Fruit fly (Drosophila melanogaster) whole organism, embryonic: ENCODE results near the gene CG32170.

Experiments
- ATbp ChIP-seq: fragments of 200-800 bp; sonication (Bioruptor generic); optimal IDR thresholded peaks from 2 replicates; lab custom pipeline; 2017; ENCODE audit warnings: missing biosample characterization, mild to moderate bottlenecking, missing genetic modification characterization, missing genetic modification reagents
- CG10654 ChIP-seq: fragments of 200-800 bp; sonication (Bioruptor generic); optimal IDR thresholded peaks from 2 replicates; lab custom pipeline; 2016; ENCODE audit warnings: missing biosample characterization, missing genetic modification characterization
- CG11085 ChIP-seq: fragments of 200-800 bp; sonication (Bioruptor generic); IDR thresholded peaks from 2 replicates; pipeline ENCODE4 v1.3.6; 2022; ENCODE audit warnings: missing biosample characterization, missing genetic modification characterization
- CG14441 ChIP-seq: fragments of 200-800 bp; sonication (Bioruptor generic); IDR thresholded peaks from 2 replicates; pipeline ENCODE4 v1.3.6; 2022; ENCODE audit warnings: missing biosample characterization, missing genetic modification characterization
- CG2678 ChIP-seq: fragments of 200-800 bp; sonication (Bioruptor generic); optimal IDR thresholded peaks from 3 replicates; lab custom pipeline; 2019; ENCODE audit warnings: missing biosample characterization, mild to moderate bottlenecking, missing genetic modification characterization, moderate library complexity
- CG31224 ChIP-seq: fragments of 200-800 bp; sonication (Bioruptor generic); IDR thresholded peaks from 2 replicates; pipeline ENCODE4 v1.3.6; 2022; ENCODE audit warnings: missing biosample characterization, missing genetic modification characterization
- CG32772 ChIP-seq: fragments of 200-800 bp; sonication (Bioruptor generic); IDR thresholded peaks from 2 replicates; pipeline ENCODE4 v1.3.6; 2022; ENCODE audit warnings: missing biosample characterization, missing genetic modification characterization
- CG3407 ChIP-seq: fragments of 200-800 bp; sonication (Bioruptor generic); optimal IDR thresholded peaks from 2 replicates; lab custom pipeline; 2018; ENCODE audit warnings: missing biosample characterization, mild to moderate bottlenecking, missing genetic modification characterization
- CG3838 ChIP-seq: fragments of 200-800 bp; sonication (Bioruptor generic); optimal IDR thresholded peaks from 3 replicates; lab custom pipeline; 2016; ENCODE audit warnings: missing biosample characterization, missing genetic modification characterization
- CG42726 ChIP-seq: fragments of 200-800 bp; sonication (Bioruptor generic); IDR thresholded peaks from 2 replicates; pipeline ENCODE4 v1.3.6; 2022; ENCODE audit warnings: missing biosample characterization, missing genetic modification characterization; ENCODE audit not compliant: partially characterized antibody
- CG4282 ChIP-seq: fragments of 200-800 bp; sonication (Bioruptor generic); optimal IDR thresholded peaks from 2 replicates; lab custom pipeline; 2016; ENCODE audit warnings: missing biosample characterization, missing genetic modification characterization
- CG6791 ChIP-seq: fragments of 200-800 bp; sonication (Bioruptor generic); IDR thresholded peaks from 3 replicates; pipeline ENCODE4 v1.3.6; 2022; ENCODE audit warnings: missing biosample characterization, missing genetic modification characterization; ENCODE audit not compliant: partially characterized antibody
- CG8290 ChIP-seq, 3 experiments: fragments of 200-800 bp; sonication (Bioruptor generic); optimal IDR thresholded peaks; 2 replicates each; lab custom pipeline; 2016 to 2019; ENCODE audit warnings: missing biosample characterization in 3 of 3, missing genetic modification characterization in 3 of 3, mild to moderate bottlenecking in 2 of 3, moderate library complexity in 1 of 3
- CG9609 ChIP-seq: fragments of 200-800 bp; sonication (Bioruptor generic); optimal IDR thresholded peaks from 3 replicates; lab custom pipeline; 2016; ENCODE audit warnings: missing biosample characterization, missing genetic modification characterization
- CG9727 ChIP-seq: fragments of 200-800 bp; sonication (Bioruptor generic); optimal IDR thresholded peaks from 3 replicates; lab custom pipeline; 2017; ENCODE audit warnings: missing biosample characterization, mild to moderate bottlenecking, missing genetic modification characterization
- Elba2 ChIP-seq: fragments of 200-800 bp; sonication (Bioruptor generic); optimal IDR thresholded peaks from 3 replicates; lab custom pipeline; 2016; ENCODE audit warnings: missing biosample characterization, missing genetic modification characterization
- Gsc ChIP-seq: fragments of 200-800 bp; sonication (Bioruptor generic); IDR thresholded peaks from 2 replicates; pipeline ENCODE4 v1.3.6; 2022; ENCODE audit warnings: missing biosample characterization, missing genetic modification characterization
- H15 ChIP-seq: fragments of 200-800 bp; sonication (Bioruptor generic); IDR thresholded peaks from 3 replicates; pipeline ENCODE4 v1.3.6; 2022; ENCODE audit warnings: missing biosample characterization, missing genetic modification characterization
- H2.0 ChIP-seq: fragments of 200-800 bp; sonication (Bioruptor generic); IDR thresholded peaks from 2 replicates; pipeline ENCODE4 v1.3.6; 2022; ENCODE audit warnings: missing biosample characterization, missing genetic modification characterization
- Hr39 ChIP-seq: fragments of >200 bp; optimal IDR thresholded peaks from 2 replicates; lab custom pipeline; 2017
- Med ChIP-seq: fragments of 200-800 bp; sonication (Bioruptor generic); peaks from one replicate; lab custom pipeline; 2016; ENCODE audit warnings: missing biosample characterization, missing genetic modification characterization, mild to moderate bottlenecking, inconsistent platforms, moderate library complexity
- Side ChIP-seq: fragments of 200-800 bp; sonication (Bioruptor generic); optimal IDR thresholded peaks from 2 replicates; lab custom pipeline; 2016; ENCODE audit warnings: missing biosample characterization, missing genetic modification characterization
- YL-1 ChIP-seq: fragments of 200-800 bp; sonication (Bioruptor generic); optimal IDR thresholded peaks from 3 replicates; lab custom pipeline; 2017; ENCODE audit warnings: missing biosample characterization, mild to moderate bottlenecking, missing genetic modification characterization
- abd-A ChIP-seq: fragments of 200-800 bp; sonication (Bioruptor generic); optimal IDR thresholded peaks from 3 replicates; lab custom pipeline; 2019; ENCODE audit warnings: missing biosample characterization, mild to moderate bottlenecking, missing genetic modification characterization, moderate library complexity
- ac ChIP-seq: fragments of 200-800 bp; sonication (Bioruptor generic); optimal IDR thresholded peaks from 3 replicates; lab custom pipeline; 2017; ENCODE audit warnings: missing biosample characterization, mild to moderate bottlenecking, missing genetic modification characterization
- aop ChIP-seq: fragments of 200-800 bp; sonication (Bioruptor generic); IDR thresholded peaks from 2 replicates; pipeline ENCODE4 v1.3.6; 2022; ENCODE audit warnings: missing biosample characterization, missing genetic modification characterization
- az2 ChIP-seq: fragments of 200-800 bp; sonication (Bioruptor generic); optimal IDR thresholded peaks from 3 replicates; lab custom pipeline; 2016; ENCODE audit warnings: missing biosample characterization, missing genetic modification characterization
- cas ChIP-seq: fragments of 200-800 bp; sonication (Bioruptor generic); IDR thresholded peaks from 2 replicates; pipeline ENCODE4 v1.3.6; 2022; ENCODE audit warnings: missing biosample characterization, missing genetic modification characterization
- chinmo ChIP-seq: fragments of 200-800 bp; sonication (Bioruptor generic); IDR thresholded peaks from 4 replicates; pipeline ENCODE4 v1.3.6; 2022; ENCODE audit warnings: missing biosample characterization, missing genetic modification characterization; ENCODE audit not compliant: partially characterized antibody
- crc ChIP-seq: fragments of 200-800 bp; sonication (Bioruptor generic); optimal IDR thresholded peaks from 2 replicates; lab custom pipeline; 2016; ENCODE audit warnings: missing biosample characterization, missing genetic modification characterization
- disco-r ChIP-seq: fragments of 200-800 bp; sonication (Bioruptor generic); optimal IDR thresholded peaks from 2 replicates; lab custom pipeline; 2016; ENCODE audit warnings: missing biosample characterization, missing genetic modification characterization
- en ChIP-seq: fragments of 200-800 bp; sonication (Bioruptor generic); optimal IDR thresholded peaks from 2 replicates; lab custom pipeline; 2016; ENCODE audit warnings: missing biosample characterization, missing genetic modification characterization
- eve ChIP-seq, 2 experiments: fragments of >200 bp; optimal IDR thresholded peaks; 2 replicates each; lab custom pipeline; 2017; ENCODE audit warnings: missing biosample characterization in 2 of 2, missing genetic modification characterization in 2 of 2
- grau ChIP-seq: fragments of 200-800 bp; optimal IDR thresholded peaks from 3 replicates; lab custom pipeline; 2019; ENCODE audit warnings: missing biosample characterization, mild to moderate bottlenecking, missing genetic modification characterization, moderate library complexity
- jigr1 ChIP-seq: fragments of 200-800 bp; sonication (Bioruptor generic); IDR thresholded peaks from 3 replicates; pipeline ENCODE4 v1.3.6; 2022; ENCODE audit warnings: missing biosample characterization, missing genetic modification characterization
- jumu ChIP-seq: fragments of 200-800 bp; sonication (Bioruptor generic); optimal IDR thresholded peaks from 3 replicates; lab custom pipeline; 2016; ENCODE audit warnings: missing biosample characterization, missing genetic modification characterization
- lab ChIP-seq: fragments of 200-800 bp; sonication (Bioruptor generic); optimal IDR thresholded peaks from 3 replicates; lab custom pipeline; 2017; ENCODE audit warnings: missing biosample characterization, missing genetic modification characterization, mild to moderate bottlenecking, moderate library complexity, missing genetic modification reagents
- luna ChIP-seq: fragments of 200-800 bp; sonication (Bioruptor generic); optimal IDR thresholded peaks from 2 replicates; lab custom pipeline; 2016; ENCODE audit warnings: missing biosample characterization, missing genetic modification characterization
- maf-S ChIP-seq: fragments of 200-800 bp; sonication (Bioruptor generic); optimal IDR thresholded peaks from 2 replicates; lab custom pipeline; 2016; ENCODE audit warnings: missing biosample characterization, missing genetic modification characterization
- nerfin-1 ChIP-seq: fragments of 200-800 bp; sonication (Bioruptor generic); optimal IDR thresholded peaks from 3 replicates; lab custom pipeline; 2019; ENCODE audit warnings: missing biosample characterization, mild to moderate bottlenecking, missing genetic modification characterization, moderate library complexity
- nmo ChIP-seq: fragments of 200-800 bp; sonication (Bioruptor generic); optimal IDR thresholded peaks from 2 replicates; lab custom pipeline; 2018; ENCODE audit warnings: missing biosample characterization, mild to moderate bottlenecking, missing genetic modification characterization, moderate library complexity
- oc ChIP-seq: fragments of 200-800 bp; sonication (Bioruptor generic); optimal IDR thresholded peaks from 2 replicates; lab custom pipeline; 2018; ENCODE audit warnings: missing biosample characterization, mild to moderate bottlenecking, missing genetic modification characterization, moderate library complexity
- p53 ChIP-seq: fragments of 200-800 bp; sonication (Bioruptor generic); optimal IDR thresholded peaks from 2 replicates; lab custom pipeline; 2016; ENCODE audit warnings: missing biosample characterization, missing genetic modification characterization
- rib ChIP-seq: fragments of 200-800 bp; sonication (Bioruptor generic); IDR thresholded peaks from 2 replicates; pipeline ENCODE4 v1.3.6; 2022; ENCODE audit warnings: missing biosample characterization, missing genetic modification characterization
- sc ChIP-seq, 3 experiments: fragments of >200 bp in 2 of 3; fragments of 200-800 bp in 1 of 3; sonication (Bioruptor generic) in 1 of 3; optimal IDR thresholded peaks; 2 replicates in 2 of 3; 3 replicates in 1 of 3; lab custom pipeline; 2017; ENCODE audit warnings: mild to moderate bottlenecking in 1 of 3, missing biosample characterization in 1 of 3, missing genetic modification characterization in 1 of 3, missing genetic modification reagents in 1 of 3
- shn ChIP-seq: fragments of 200-800 bp; sonication (Bioruptor generic); optimal IDR thresholded peaks from 3 replicates; lab custom pipeline; 2016; ENCODE audit warnings: missing biosample characterization, missing genetic modification characterization
- sima ChIP-seq: fragments of 200-800 bp; sonication (Bioruptor generic); optimal IDR thresholded peaks from 2 replicates; lab custom pipeline; 2016; ENCODE audit warnings: missing biosample characterization, missing genetic modification characterization
- slbo ChIP-seq: fragments of 200-800 bp; sonication (Bioruptor generic); IDR thresholded peaks from 2 replicates; pipeline ENCODE4 v1.3.6; 2022; ENCODE audit warnings: missing biosample characterization, missing genetic modification characterization
- sob ChIP-seq: fragments of 200-800 bp; sonication (Bioruptor generic); IDR thresholded peaks from 2 replicates; pipeline ENCODE4 v1.3.6; 2022; ENCODE audit warnings: missing biosample characterization, missing genetic modification characterization
- tgo ChIP-seq: fragments of 200-800 bp; sonication (Bioruptor generic); IDR thresholded peaks from 3 replicates; pipeline ENCODE4 v1.3.6; 2022; ENCODE audit warnings: missing biosample characterization, missing genetic modification characterization
- tll ChIP-seq, 2 experiments: fragments of 200-800 bp in 1 of 2; fragments of >200 bp in 1 of 2; sonication (Bioruptor generic) in 1 of 2; optimal IDR thresholded peaks; 2 replicates each; lab custom pipeline; 2017 to 2019; ENCODE audit warnings: missing biosample characterization in 2 of 2, missing genetic modification characterization in 2 of 2, mild to moderate bottlenecking in 1 of 2, moderate library complexity in 1 of 2
- vnd ChIP-seq: fragments of 200-800 bp; sonication (Bioruptor generic); IDR thresholded peaks from 3 replicates; pipeline ENCODE4 v1.3.6; 2022; ENCODE audit warnings: missing biosample characterization, missing genetic modification characterization; ENCODE audit not compliant: partially characterized antibody

The CG32170 gene

DNA sequence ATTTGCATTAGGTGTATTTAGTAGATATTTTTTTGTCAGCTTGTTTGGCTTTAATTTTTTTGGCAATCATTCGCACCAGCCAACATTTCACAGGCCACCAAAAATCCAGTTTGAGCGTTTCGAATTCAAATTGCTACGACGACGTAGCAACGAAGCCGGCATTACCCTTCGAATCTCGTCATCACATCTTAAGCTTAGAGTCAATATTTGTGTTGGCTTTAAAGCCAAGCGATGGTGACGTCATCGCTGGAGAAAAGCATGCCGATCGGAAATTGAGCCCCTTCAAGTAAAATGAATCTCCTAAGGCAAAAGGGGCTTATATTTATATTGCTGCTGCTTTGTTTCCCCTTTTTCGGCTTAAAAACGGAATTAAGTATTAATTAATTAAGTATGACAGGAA lies 5.5 kb upstream of the CG32170 start:
- TF ChIP-seq CG42726 (GFP tag; lab: Robert Waterston, UW), result no peak
- TF ChIP-seq oc (tag; lab: Kevin White, UChicago), result peak; percentile 34
- no peak for TF ChIP-seq luna (GFP tag; lab: Kevin White, UChicago)
- TF ChIP-seq p53, result no peak
- TF ChIP-seq CG9727 (GFP tag; lab: Kevin White, UChicago), result no peak
- no peak for TF ChIP-seq disco-r (GFP tag; lab: Kevin White, UChicago)
- no peak for TF ChIP-seq CG9609 (GFP tag; lab: Kevin White, UChicago)
- TF ChIP-seq YL-1 (GFP tag; lab: Kevin White, UChicago), result no peak
- no peak for TF ChIP-seq CG31224 (GFP tag; lab: Robert Waterston, UW)
- TF ChIP-seq chinmo (GFP tag; lab: Robert Waterston, UW), result 0 out of 4 replicates have a peak, but pooled peaks have one; percentile 46
- no peak for TF ChIP-seq CG4282
- TF ChIP-seq CG6791, result no peak
- no peak for TF ChIP-seq Elba2 (GFP tag; lab: Kevin White, UChicago)
- TF ChIP-seq maf-S (GFP tag; lab: Kevin White, UChicago), result no peak
- TF ChIP-seq CG8290 (GFP tag; optimal IDR thresholded peaks at IDR 0.05; lab: Kevin White, UChicago), result no peak
- TF ChIP-seq CG8290 (tag; optimal IDR thresholded peaks at IDR 0.05; lab: Kevin White, UChicago), result peak in 1 of 2 experiments; percentile 13
- TF ChIP-seq CG14441 (GFP tag; lab: Robert Waterston, UW), result no peak
- TF ChIP-seq tll (GFP tag; optimal IDR thresholded peaks at IDR 0.05; lab: Kevin White, UChicago), result no peak
- no peak for TF ChIP-seq sc (optimal IDR thresholded peaks at IDR 0.05; lab: Kevin White, UChicago)
- no peak for TF ChIP-seq sc (GFP tag; optimal IDR thresholded peaks at IDR 0.05; lab: Kevin White, UChicago)
- no peak for TF ChIP-seq ATbp (GFP tag; lab: Kevin White, UChicago)
- no peak for TF ChIP-seq vnd
- TF ChIP-seq Side (GFP tag; lab: Kevin White, UChicago), result no peak
- TF ChIP-seq tgo (GFP tag; lab: Robert Waterston, UW), result no peak
- TF ChIP-seq CG10654 (GFP tag; lab: Kevin White, UChicago), result no peak
- no peak for TF ChIP-seq sob (GFP tag; lab: Robert Waterston, UW)
- no peak for TF ChIP-seq shn (GFP tag; lab: Kevin White, UChicago)
- no peak for TF ChIP-seq aop (GFP tag; lab: Robert Waterston, UW)
- no peak for TF ChIP-seq cas (GFP tag; lab: Robert Waterston, UW)
- no peak for TF ChIP-seq CG3838 (GFP tag; lab: Kevin White, UChicago)
- TF ChIP-seq jumu, result no peak
- no peak for TF ChIP-seq ac (GFP tag; lab: Kevin White, UChicago)
- TF ChIP-seq jigr1, result no peak
- no peak for TF ChIP-seq nmo
- no peak for TF ChIP-seq CG32772
- TF ChIP-seq grau, result no peak
- TF ChIP-seq Med (GFP tag; lab: Kevin White, UChicago), result peak; percentile 53
- TF ChIP-seq Gsc (GFP tag; lab: Robert Waterston, UW), result no peak
- TF ChIP-seq Hr39, result no peak
- no peak for TF ChIP-seq eve (GFP tag; optimal IDR thresholded peaks at IDR 0.05; lab: Kevin White, UChicago)
- peak; percentile 51 for TF ChIP-seq lab (GFP tag; lab: Kevin White, UChicago)
- no peak for TF ChIP-seq CG3407 (GFP tag; lab: Kevin White, UChicago)
- TF ChIP-seq slbo (GFP tag; lab: Robert Waterston, UW), result peak; percentile 22; the same call in 1 of the 2 replicates
- TF ChIP-seq rib (GFP tag; lab: Robert Waterston, UW), result no peak
- TF ChIP-seq H2.0 (GFP tag; lab: Robert Waterston, UW), result no peak
- no peak for TF ChIP-seq crc
- TF ChIP-seq en, result no peak
- no peak for TF ChIP-seq H15 (GFP tag; lab: Robert Waterston, UW)
- TF ChIP-seq nerfin-1 (tag; lab: Kevin White, UChicago), result no peak
- no peak for TF ChIP-seq CG11085 (GFP tag; lab: Robert Waterston, UW)
- TF ChIP-seq abd-A (tag; lab: Kevin White, UChicago), result no peak
- TF ChIP-seq sima (GFP tag; lab: Kevin White, UChicago), result no peak
- TF ChIP-seq az2, result no peak
- no peak for TF ChIP-seq CG2678
